Worm (Caenorhabditis elegans): ENCODE measurements around the gene hlh-32.
"Not testable (repeated sequence)": the region's sequence is repeated elsewhere in the genome, so short reads cannot be mapped to it uniquely, and the experiment has no call there.

hlh-32 gene

ce11 chrIV:16171326-16171725 lies 39.1 kb downstream of the hlh-32 start:
- TF ChIP-seq ama-1 (optimal IDR thresholded peaks at IDR 0.05) (peak; percentile 27), ama-1 (GFP tag; optimal IDR thresholded peaks at IDR 0.05) (no peak), sptf-2 (GFP tag; optimal IDR thresholded peaks at IDR 0.05) (no peak), rec-8 (tag; optimal IDR thresholded peaks at IDR 0.05) (no peak), snpc-1.3 (tag; optimal IDR thresholded peaks at IDR 0.05; ENCODE audit: insufficient read depth) (no peak), lin-35 (GFP tag; optimal IDR thresholded peaks at IDR 0.05) (no peak), ceh-27 (GFP tag; optimal IDR thresholded peaks at IDR 0.05) (no peak), him-1 (tag; optimal IDR thresholded peaks at IDR 0.05) (no peak), madf-8 (GFP tag; conservative IDR thresholded peaks at IDR 0.05) (no peak), nfyb-1 (GFP tag; IDR thresholded peaks at IDR 0.05) (0 out of 2 replicates have a peak, but pooled peaks have one; percentile 47), rpc-1 (optimal IDR thresholded peaks at IDR 0.05) (no peak), rpc-1 (tag; optimal IDR thresholded peaks at IDR 0.05) (no peak), F23B12.7 (tag; optimal IDR thresholded peaks at IDR 0.05; ENCODE audit: insufficient read depth) (no peak), tbp1 (GFP tag; optimal IDR thresholded peaks at IDR 0.05) (no peak), tlf-1 (GFP tag; optimal IDR thresholded peaks at IDR 0.05) (no peak), zfh-2 (GFP tag; conservative IDR thresholded peaks at IDR 0.05) (no peak), ceh-91 (GFP tag; IDR thresholded peaks at IDR 0.05) (no peak), madf-3 (GFP tag; IDR thresholded peaks at IDR 0.05) (no peak), dpff-1 (tag; optimal IDR thresholded peaks at IDR 0.05) (no peak), C06A6.2 (GFP tag; conservative IDR thresholded peaks at IDR 0.05) (no peak)

- not testable (repeated sequence) for TF ChIP-seq rpc-1 (optimal IDR thresholded peaks at IDR 0.05); snpc-4 (GFP tag; optimal IDR thresholded peaks at IDR 0.05)
- TF ChIP-seq rpc-1 (tag; optimal IDR thresholded peaks at IDR 0.05) (peak; percentile 17), attf-6 (GFP tag; IDR thresholded peaks at IDR 0.05) (peak; percentile 90), snpc-4 (tag; optimal IDR thresholded peaks at IDR 0.05) (peak in 1 of 4 experiments; percentile 73), mcd-1 (GFP tag; IDR thresholded peaks at IDR 0.05) (peak; percentile 12; the same call in 1 of the 2 replicates)
These were observed 39.8 kb downstream of the hlh-32 start for ce11 chrIV:16172112-16172511.

ce11 chrIV:16172786-16173371 lies 40.6 kb downstream of the hlh-32 start:
- TF ChIP-seq lin-26 (GFP tag; IDR thresholded peaks at IDR 0.05) (peak; percentile 57; the same call in 1 of the 2 replicates), nfya-2 (GFP tag; IDR thresholded peaks at IDR 0.05) (0 out of 2 replicates have a peak, but pooled peaks have one; percentile 57), ama-1 (optimal IDR thresholded peaks at IDR 0.05) (peak; percentile 75), ama-1 (GFP tag; optimal IDR thresholded peaks at IDR 0.05) (no peak), hmg-20 (GFP tag; IDR thresholded peaks at IDR 0.05) (no peak), attf-6 (GFP tag; IDR thresholded peaks at IDR 0.05) (0 out of 2 replicates have a peak, but pooled peaks have one; percentile 27)

- no peak for TF ChIP-seq mcd-1 (GFP tag; IDR thresholded peaks at IDR 0.05)
- TF ChIP-seq lin-35 (GFP tag; optimal IDR thresholded peaks at IDR 0.05) = no peak
- 0 out of 2 replicates have a peak, but pooled peaks have one; percentile 7 for TF ChIP-seq attf-6 (GFP tag; IDR thresholded peaks at IDR 0.05)
- no peak for TF ChIP-seq snpc-4 (GFP tag; optimal IDR thresholded peaks at IDR 0.05)
- peak in 1 of 4 experiments; percentile 39 for TF ChIP-seq snpc-4 (tag; optimal IDR thresholded peaks at IDR 0.05)
- TF ChIP-seq xnd-1 (tag; optimal IDR thresholded peaks at IDR 0.05) = no peak
- no peak for TF ChIP-seq F57A8.1 (GFP tag; optimal IDR thresholded peaks at IDR 0.05)
- TF ChIP-seq lin-54 (GFP tag; optimal IDR thresholded peaks at IDR 0.05) = no peak
- TF ChIP-seq F55B11.4 (tag; optimal IDR thresholded peaks at IDR 0.05; ENCODE audit: borderline replicate concordance, insufficient read depth) = no peak
These were observed 44.5 kb downstream of the hlh-32 start for ce11 chrIV:16176808-16177207.

Data from whole organism, young adult.